Fruit fly (Drosophila melanogaster) whole organism, adult: ENCODE data around the gene CG3703.

Experiments used
- CG11617 ChIP-seq: fragments of 200-800 bp; sonication (Bioruptor generic); optimal IDR thresholded peaks from 2 replicates; lab custom pipeline; 2017; ENCODE audit warnings: mild to moderate bottlenecking, missing biosample characterization, missing genetic modification reagents, missing genetic modification characterization
- CG12768 ChIP-seq: fragments of 200-800 bp; sonication (Bioruptor generic); optimal IDR thresholded peaks from 2 replicates; lab custom pipeline; 2017; ENCODE audit warnings: missing biosample characterization, missing genetic modification characterization, mild to moderate bottlenecking, moderate library complexity, missing genetic modification reagents
- CG14711 ChIP-seq: fragments of 200-800 bp; sonication (Bioruptor generic); optimal IDR thresholded peaks from 2 replicates; lab custom pipeline; 2018; ENCODE audit warnings: missing biosample characterization, mild to moderate bottlenecking, missing genetic modification characterization, moderate library complexity
- CG1620 ChIP-seq: fragments of 200-800 bp; sonication (Bioruptor generic); optimal IDR thresholded peaks from 2 replicates; lab custom pipeline; 2016; ENCODE audit warnings: missing biosample characterization, missing genetic modification characterization
- CG33017 ChIP-seq: fragments of 200-800 bp; sonication (Bioruptor generic); optimal IDR thresholded peaks from 2 replicates; lab custom pipeline; 2018; ENCODE audit warnings: missing biosample characterization, mild to moderate bottlenecking, missing genetic modification characterization, moderate library complexity
- CG5204 ChIP-seq: fragments of 200-800 bp; sonication (Bioruptor generic); optimal IDR thresholded peaks from 2 replicates; lab custom pipeline; 2016; ENCODE audit warnings: missing biosample characterization, missing genetic modification characterization
- CG7045 ChIP-seq: fragments of 200-800 bp; sonication (Bioruptor generic); optimal IDR thresholded peaks from 2 replicates; lab custom pipeline; 2017; ENCODE audit warnings: missing biosample characterization, mild to moderate bottlenecking, missing genetic modification characterization
- CG7101 ChIP-seq: fragments of 200-800 bp; sonication (Bioruptor generic); optimal IDR thresholded peaks from 2 replicates; lab custom pipeline; 2018; ENCODE audit warnings: missing biosample characterization, mild to moderate bottlenecking, missing genetic modification characterization, moderate library complexity
- Clk ChIP-seq: fragments of 200-800 bp; sonication (Bioruptor generic); optimal IDR thresholded peaks from 2 replicates; lab custom pipeline; 2017; ENCODE audit warnings: missing biosample characterization, missing genetic modification characterization
- Crg-1 ChIP-seq: fragments of 200-800 bp; sonication (Bioruptor generic); optimal IDR thresholded peaks from 2 replicates; lab custom pipeline; 2016; ENCODE audit warnings: missing biosample characterization, missing genetic modification characterization
- Hr96 ChIP-seq: fragments of 200-800 bp; sonication (Bioruptor generic); optimal IDR thresholded peaks from 2 replicates; lab custom pipeline; 2016; ENCODE audit warnings: missing biosample characterization, missing genetic modification characterization
- Mnt ChIP-seq: fragments of 200-800 bp; sonication (Bioruptor generic); optimal IDR thresholded peaks from 2 replicates; lab custom pipeline; 2016; ENCODE audit warnings: missing biosample characterization, mild to moderate bottlenecking, missing genetic modification characterization
- bab1 ChIP-seq: fragments of 200-800 bp; sonication (Bioruptor generic); optimal IDR thresholded peaks from 3 replicates; lab custom pipeline; 2019; ENCODE audit warnings: missing biosample characterization, mild to moderate bottlenecking, missing genetic modification characterization, moderate library complexity
- cic ChIP-seq: fragments of 200-800 bp; sonication (Bioruptor generic); optimal IDR thresholded peaks from 2 replicates; lab custom pipeline; 2017; ENCODE audit warnings: missing biosample characterization, mild to moderate bottlenecking, missing genetic modification characterization, moderate library complexity
- cnc ChIP-seq, 2 experiments: fragments of >200 bp; optimal IDR thresholded peaks; 2 replicates each; lab custom pipeline; 2017
- kay ChIP-seq: fragments of 200-800 bp; sonication (Bioruptor generic); peaks from one replicate; lab custom pipeline; 2016; ENCODE audit warnings: missing biosample characterization, missing genetic modification characterization, borderline replicate concordance
- ovo ChIP-seq: fragments of 200-800 bp; sonication (Bioruptor generic); optimal IDR thresholded peaks from 2 replicates; lab custom pipeline; 2016; ENCODE audit warnings: missing biosample characterization, missing genetic modification characterization
- pad ChIP-seq: fragments of 200-800 bp; sonication (Bioruptor generic); optimal IDR thresholded peaks from 3 replicates; lab custom pipeline; 2017; ENCODE audit warnings: missing biosample characterization, missing genetic modification characterization, mild to moderate bottlenecking, moderate library complexity, missing genetic modification reagents
- tj ChIP-seq: fragments of 200-800 bp; sonication (Bioruptor generic); optimal IDR thresholded peaks from 3 replicates; lab custom pipeline; 2017; ENCODE audit warnings: missing biosample characterization, mild to moderate bottlenecking, missing genetic modification characterization, moderate library complexity
- toe ChIP-seq: fragments of 200-800 bp; sonication (Bioruptor generic); optimal IDR thresholded peaks from 2 replicates; lab custom pipeline; 2016; ENCODE audit warnings: missing biosample characterization, missing genetic modification characterization

CG3703 gene

DNA sequence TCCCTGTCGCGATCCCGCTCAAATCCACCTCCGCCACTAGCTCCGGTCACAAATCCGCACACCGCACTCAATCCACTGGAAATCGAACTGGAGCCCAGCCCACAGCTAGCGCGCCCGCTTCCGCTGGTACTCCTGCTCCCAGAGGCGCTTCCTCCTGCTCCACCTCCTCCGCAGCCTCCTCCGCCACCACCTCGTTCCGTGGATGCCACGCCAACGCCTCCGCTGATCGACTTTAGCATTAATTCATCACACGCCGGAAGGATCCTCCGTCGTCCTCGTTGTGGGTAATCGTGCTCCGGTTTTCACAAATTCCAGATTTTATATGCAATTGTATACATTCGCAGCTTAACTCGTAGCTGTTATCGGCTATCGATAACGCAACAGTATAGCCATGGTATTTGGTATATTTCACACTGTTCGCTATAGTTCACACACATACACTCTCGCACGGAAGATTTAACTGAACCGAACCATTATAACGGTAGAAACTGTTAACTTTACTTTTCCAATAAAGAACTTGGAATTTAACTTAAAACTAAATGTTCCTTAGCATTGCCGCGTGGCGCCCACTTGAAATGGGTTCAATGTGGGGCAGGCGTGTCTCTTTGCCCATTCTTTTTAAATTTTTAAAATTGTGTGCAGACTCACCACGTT, 18.2 kb downstream of the CG3703 start, which contains the start of gene Lztr1:
Gene Lztr1, minus strand, starts transcription at position 374 of the 654 bp plus-strand sequence.
- TF ChIP-seq ovo (GFP tag; lab: Kevin White, UChicago) = peak; percentile 94
- TF ChIP-seq kay (GFP tag; lab: Kevin White, UChicago) = no peak

DNA sequence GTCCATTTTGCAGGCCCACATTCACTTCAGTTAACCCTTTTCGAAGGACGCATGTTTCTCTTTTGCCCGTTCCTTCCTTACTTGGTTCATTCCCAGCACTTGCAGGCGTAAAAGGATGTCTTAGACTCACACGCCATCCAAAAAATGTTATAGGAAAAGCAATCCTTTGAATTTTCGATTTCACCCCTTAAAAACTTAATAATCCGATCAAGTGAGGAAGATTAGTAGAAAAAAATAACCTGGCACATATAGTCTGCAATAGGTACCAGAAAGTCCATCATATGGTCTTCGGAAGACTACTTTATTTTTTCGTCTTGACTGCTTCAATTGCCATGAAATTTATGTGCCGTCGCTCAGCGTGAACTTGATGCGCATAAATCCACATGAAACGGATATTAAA, 24.2 kb downstream of the CG3703 start:
- TF ChIP-seq Crg-1 (GFP tag; lab: Kevin White, UChicago) (no peak), ovo (GFP tag; lab: Kevin White, UChicago) (no peak), CG5204 (GFP tag; lab: Kevin White, UChicago) (no peak), CG14711 (tag; lab: Kevin White, UChicago) (no peak), CG33017 (tag; lab: Kevin White, UChicago) (no peak), kay (GFP tag; lab: Kevin White, UChicago) (no peak), CG11617 (no peak), toe (GFP tag; lab: Kevin White, UChicago) (no peak), bab1 (GFP tag; lab: Kevin White, UChicago) (no peak), cic (no peak), pad (GFP tag; lab: Kevin White, UChicago) (no peak), cnc (optimal IDR thresholded peaks at IDR 0.05; lab: Kevin White, UChicago) (no peak), Hr96 (GFP tag; lab: Kevin White, UChicago) (no peak), Clk (GFP tag; lab: Kevin White, UChicago) (no peak), Mnt (GFP tag; lab: Kevin White, UChicago) (no peak), CG7101 (tag; lab: Kevin White, UChicago) (no peak), CG1620 (GFP tag; lab: Kevin White, UChicago) (no peak)

DNA sequence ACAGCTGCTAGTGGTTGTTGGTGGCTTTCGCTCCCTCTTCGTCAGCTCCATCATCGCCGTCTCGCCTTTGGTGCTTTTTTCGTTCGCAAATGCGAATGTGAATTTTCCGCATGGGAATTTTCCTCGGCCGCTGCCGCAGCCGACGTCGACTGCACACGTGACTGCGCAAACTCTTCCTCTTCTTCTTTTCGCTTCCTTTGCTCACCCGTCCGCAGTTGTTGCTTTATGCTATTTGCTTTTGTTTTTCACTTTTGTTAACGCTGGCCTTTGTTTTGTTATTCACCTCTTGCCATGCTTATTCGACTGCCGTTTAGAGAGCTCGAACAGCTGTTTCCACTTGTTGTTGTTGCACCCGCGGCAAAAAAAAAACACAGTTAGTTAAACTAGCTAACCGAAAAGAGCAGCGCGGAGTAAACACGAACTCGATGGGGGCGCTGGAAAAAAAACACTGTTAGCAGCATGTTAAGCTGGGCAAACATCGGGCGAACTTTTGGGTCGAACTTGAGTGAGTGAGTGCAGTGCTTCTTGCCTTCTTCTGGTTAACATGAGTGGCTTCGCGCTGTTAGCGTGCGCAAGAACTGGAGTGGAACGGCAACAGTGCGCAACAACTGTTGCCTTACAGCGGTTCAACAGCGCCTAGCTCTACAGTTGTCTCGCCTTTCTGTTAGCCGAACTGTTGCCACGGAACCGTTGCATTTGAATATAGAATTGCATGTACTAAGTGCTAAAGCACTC, 36.6 kb downstream of the CG3703 start:
- TF ChIP-seq CG33017 (tag; lab: Kevin White, UChicago) (no peak), CG7101 (tag; lab: Kevin White, UChicago) (no peak), bab1 (GFP tag; lab: Kevin White, UChicago) (peak; percentile 7), CG11617 (no peak), CG5204 (GFP tag; lab: Kevin White, UChicago) (no peak), CG12768 (GFP tag; lab: Kevin White, UChicago) (peak; percentile 0), CG7045 (GFP tag; lab: Kevin White, UChicago) (no peak), ovo (GFP tag; lab: Kevin White, UChicago) (peak; percentile 32), pad (GFP tag; lab: Kevin White, UChicago) (peak; percentile 23), kay (GFP tag; lab: Kevin White, UChicago) (peak; percentile 46)

DNA sequence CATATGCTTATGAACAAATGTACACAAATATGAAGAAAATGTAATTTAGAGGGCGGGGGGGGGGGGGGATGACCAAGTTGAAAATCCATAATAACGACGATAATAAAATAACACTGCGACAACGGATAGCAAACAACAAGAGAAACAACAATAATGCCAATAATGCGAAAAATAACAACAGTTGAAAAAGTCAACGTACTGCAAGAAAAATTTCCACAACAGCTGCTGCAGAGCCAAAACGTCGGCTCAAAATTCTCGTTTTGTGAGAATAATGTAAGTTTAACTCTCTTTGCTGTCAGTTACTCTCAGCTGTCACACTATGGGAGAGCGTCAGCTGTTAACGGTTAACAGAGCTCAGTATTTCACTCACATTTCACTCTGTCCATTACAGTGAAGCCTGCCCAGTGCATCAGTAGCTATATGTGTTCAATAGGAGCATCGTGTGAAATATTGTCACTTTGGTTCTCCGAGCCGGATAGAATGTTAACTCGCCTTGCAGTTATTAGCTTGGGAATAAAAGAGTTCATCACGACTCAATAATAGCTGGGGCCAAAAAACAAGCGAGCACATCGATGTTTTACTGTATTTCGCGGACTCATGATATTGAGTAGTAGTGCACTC, 44.7 kb downstream of the CG3703 start:
- TF ChIP-seq pad (GFP tag; lab: Kevin White, UChicago) (peak; percentile 72), CG11617 (peak; percentile 74), bab1 (GFP tag; lab: Kevin White, UChicago) (peak; percentile 97), cic (no peak), CG1620 (GFP tag; lab: Kevin White, UChicago) (peak; percentile 75), Mnt (GFP tag; lab: Kevin White, UChicago) (peak; percentile 60), CG33017 (tag; lab: Kevin White, UChicago) (peak; percentile 81), Crg-1 (GFP tag; lab: Kevin White, UChicago) (peak; percentile 74), CG12768 (GFP tag; lab: Kevin White, UChicago) (peak; percentile 79), kay (GFP tag; lab: Kevin White, UChicago) (peak; percentile 13), CG14711 (tag; lab: Kevin White, UChicago) (peak; percentile 82), toe (GFP tag; lab: Kevin White, UChicago) (peak; percentile 68), Hr96 (GFP tag; lab: Kevin White, UChicago) (peak; percentile 92), cnc (optimal IDR thresholded peaks at IDR 0.05; lab: Kevin White, UChicago) (no peak), CG5204 (GFP tag; lab: Kevin White, UChicago) (peak; percentile 81), ovo (GFP tag; lab: Kevin White, UChicago) (peak; percentile 36), CG7045 (GFP tag; lab: Kevin White, UChicago) (peak; percentile 80), tj (GFP tag; lab: Kevin White, UChicago) (peak; percentile 57), Clk (GFP tag; lab: Kevin White, UChicago) (peak; percentile 72), CG7101 (tag; lab: Kevin White, UChicago) (peak; percentile 82)

DNA sequence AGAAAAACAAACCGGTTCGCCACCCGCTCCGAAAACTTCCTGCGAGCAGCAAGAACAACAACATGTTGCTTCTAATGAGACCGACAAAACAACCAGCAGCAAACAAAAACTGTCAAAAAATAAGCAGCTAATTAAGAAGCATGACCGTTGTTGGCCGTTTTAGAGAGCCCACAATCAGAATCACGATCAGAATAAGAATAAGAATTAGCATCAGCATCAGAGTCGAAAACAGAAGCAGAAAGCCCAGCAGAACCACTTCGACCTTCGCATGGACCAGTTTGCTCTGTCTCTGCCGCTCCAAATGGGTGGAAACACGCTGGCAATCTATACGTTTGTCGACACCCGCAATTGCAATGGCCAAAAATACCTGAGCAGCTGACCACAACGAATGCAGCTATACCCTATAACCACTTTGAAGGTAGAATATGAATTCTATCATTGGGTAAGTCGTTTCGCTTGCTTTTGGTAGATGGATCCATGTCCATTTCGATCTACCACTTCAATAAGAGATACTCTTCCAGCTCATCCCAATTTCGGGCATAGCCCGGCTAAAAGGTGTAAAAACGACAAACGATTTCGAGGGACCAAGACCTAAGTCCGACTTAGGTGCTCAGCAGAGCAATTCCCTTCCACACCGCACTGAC, 46.0 kb downstream of the CG3703 start:
- TF ChIP-seq CG7045 (GFP tag; lab: Kevin White, UChicago) (no peak), Mnt (GFP tag; lab: Kevin White, UChicago) (no peak), toe (GFP tag; lab: Kevin White, UChicago) (no peak), CG14711 (tag; lab: Kevin White, UChicago) (no peak), CG7101 (tag; lab: Kevin White, UChicago) (no peak), Crg-1 (GFP tag; lab: Kevin White, UChicago) (no peak), CG11617 (no peak), Clk (GFP tag; lab: Kevin White, UChicago) (no peak), pad (GFP tag; lab: Kevin White, UChicago) (no peak), Hr96 (GFP tag; lab: Kevin White, UChicago) (no peak), CG5204 (GFP tag; lab: Kevin White, UChicago) (no peak), kay (GFP tag; lab: Kevin White, UChicago) (no peak), CG1620 (GFP tag; lab: Kevin White, UChicago) (no peak), CG12768 (GFP tag; lab: Kevin White, UChicago) (no peak), cnc (optimal IDR thresholded peaks at IDR 0.05; lab: Kevin White, UChicago) (no peak), CG33017 (tag; lab: Kevin White, UChicago) (no peak), bab1 (GFP tag; lab: Kevin White, UChicago) (no peak)
